Worm (Caenorhabditis elegans): Measurements from ENCODE around the gene R11D1.10.

- TF ChIP-seq dve-1 (tag; optimal IDR thresholded peaks at IDR 0.05) (no peak), ceh-48 (tag; optimal IDR thresholded peaks at IDR 0.05) (no peak)
Measured at ce11 chrV:12727104-12727637, 2.1 kb upstream of the R11D1.10 start, which contains the start of gene R11D1.13.
